Fruit fly (Drosophila melanogaster) whole organism, embryonic: ENCODE results near the gene CG4631.

Experiments used
- Abd-B ChIP-seq: fragments of 200-800 bp; sonication (Bioruptor generic); optimal IDR thresholded peaks from 2 replicates; lab custom pipeline; 2018; ENCODE audit warnings: missing biosample characterization, mild to moderate bottlenecking, missing genetic modification characterization, moderate library complexity
- Awh ChIP-seq: fragments of 200-800 bp; sonication (Bioruptor generic); IDR thresholded peaks from 2 replicates; pipeline ENCODE4, ENCODE4 v1.3.6; 2022; ENCODE audit warnings: missing biosample characterization, missing genetic modification characterization
- B-H2 ChIP-seq: fragments of 200-800 bp; sonication (Bioruptor generic); optimal IDR thresholded peaks from 2 replicates; lab custom pipeline; 2018; ENCODE audit warnings: missing biosample characterization, mild to moderate bottlenecking, missing genetic modification characterization
- CG12155 ChIP-seq: fragments of 200-800 bp; sonication (Bioruptor generic); optimal IDR thresholded peaks from 3 replicates; lab custom pipeline; 2016; ENCODE audit warnings: missing biosample characterization, missing genetic modification characterization
- CG1233 ChIP-seq: fragments of 200-800 bp; sonication (Bioruptor generic); optimal IDR thresholded peaks from 4 replicates; lab custom pipeline; 2018; ENCODE audit warnings: missing biosample characterization, mild to moderate bottlenecking, missing genetic modification characterization
- CG12391 ChIP-seq: fragments of 200-800 bp; sonication (Bioruptor generic); optimal IDR thresholded peaks from 3 replicates; lab custom pipeline; 2018; ENCODE audit warnings: missing biosample characterization, mild to moderate bottlenecking, missing genetic modification characterization, moderate library complexity
- CG1603 ChIP-seq: fragments of 200-800 bp; sonication (Bioruptor generic); optimal IDR thresholded peaks from 2 replicates; lab custom pipeline; 2019; ENCODE audit warnings: missing biosample characterization, mild to moderate bottlenecking, missing genetic modification characterization, moderate library complexity
- CG17328 ChIP-seq: fragments of 200-800 bp; sonication (Bioruptor generic); IDR thresholded peaks from 2 replicates; pipeline ENCODE4 v1.3.6; 2022; ENCODE audit warnings: missing biosample characterization, missing genetic modification characterization
- CG17802 ChIP-seq: fragments of 200-800 bp; sonication (Bioruptor generic); optimal IDR thresholded peaks from 2 replicates; lab custom pipeline; 2018; ENCODE audit warnings: missing biosample characterization, mild to moderate bottlenecking, missing genetic modification characterization, moderate library complexity
- CG17829 ChIP-seq: fragments of 200-800 bp; optimal IDR thresholded peaks from 2 replicates; lab custom pipeline; 2019; ENCODE audit warnings: missing biosample characterization, mild to moderate bottlenecking, missing genetic modification characterization, moderate library complexity
- CG18619 ChIP-seq: fragments of 200-800 bp; sonication (Bioruptor generic); optimal IDR thresholded peaks from 3 replicates; lab custom pipeline; 2017; ENCODE audit warnings: missing biosample characterization, mild to moderate bottlenecking, missing genetic modification characterization
- CG2116 ChIP-seq: fragments of 200-800 bp; sonication (Bioruptor generic); optimal IDR thresholded peaks from 3 replicates; lab custom pipeline; 2018; ENCODE audit warnings: missing biosample characterization, mild to moderate bottlenecking, missing genetic modification characterization
- CG2678 ChIP-seq: fragments of 200-800 bp; sonication (Bioruptor generic); optimal IDR thresholded peaks from 3 replicates; lab custom pipeline; 2019; ENCODE audit warnings: missing biosample characterization, mild to moderate bottlenecking, missing genetic modification characterization, moderate library complexity
- CG2889 ChIP-seq: fragments of 200-800 bp; sonication (Bioruptor generic); IDR thresholded peaks from 3 replicates; pipeline ENCODE4 v1.3.6; 2022; ENCODE audit warnings: missing biosample characterization, missing genetic modification characterization
- CG3065 ChIP-seq: fragments of 200-800 bp; sonication (Bioruptor generic); optimal IDR thresholded peaks from 2 replicates; lab custom pipeline; 2016; ENCODE audit warnings: missing biosample characterization, missing genetic modification characterization
- CG33557 ChIP-seq: fragments of 200-800 bp; sonication (Bioruptor generic); optimal IDR thresholded peaks from 2 replicates; lab custom pipeline; 2019; ENCODE audit warnings: missing biosample characterization, mild to moderate bottlenecking, missing genetic modification characterization, moderate library complexity
- CG3726 ChIP-seq: fragments of 200-800 bp; sonication (Bioruptor generic); IDR thresholded peaks from 3 replicates; pipeline ENCODE4, ENCODE4 v1.3.6; 2022; ENCODE audit warnings: missing biosample characterization, missing genetic modification characterization
- CG3995 ChIP-seq: fragments of 200-800 bp; sonication (Bioruptor generic); optimal IDR thresholded peaks from 3 replicates; lab custom pipeline; 2016; ENCODE audit warnings: missing biosample characterization, missing genetic modification characterization
- CG43689 ChIP-seq: fragments of 200-800 bp; sonication (Bioruptor generic); IDR thresholded peaks from 2 replicates; pipeline ENCODE4 v1.3.6; 2022; ENCODE audit warnings: missing biosample characterization, missing genetic modification characterization
- CG4617 ChIP-seq: fragments of 200-800 bp; sonication (Bioruptor generic); optimal IDR thresholded peaks from 3 replicates; lab custom pipeline; 2016; ENCODE audit warnings: missing biosample characterization, missing genetic modification characterization, borderline replicate concordance
- CG4730 ChIP-seq: fragments of 200-800 bp; sonication (Bioruptor generic); IDR thresholded peaks from 2 replicates; pipeline ENCODE4 v1.3.6; 2022; ENCODE audit warnings: missing biosample characterization, missing genetic modification characterization
- CG6254 ChIP-seq: fragments of 200-800 bp; sonication (Bioruptor generic); optimal IDR thresholded peaks from 3 replicates; lab custom pipeline; 2017; ENCODE audit warnings: mild to moderate bottlenecking, missing biosample characterization, missing genetic modification reagents, missing genetic modification characterization
- CG8924 ChIP-seq: fragments of 200-800 bp; optimal IDR thresholded peaks from 3 replicates; lab custom pipeline; 2019; ENCODE audit warnings: missing biosample characterization, mild to moderate bottlenecking, missing genetic modification characterization, moderate library complexity
- CG8944 ChIP-seq: fragments of 200-800 bp; sonication (Bioruptor generic); optimal IDR thresholded peaks from 3 replicates; lab custom pipeline; 2016; ENCODE audit warnings: missing biosample characterization, missing genetic modification characterization
- Dp ChIP-seq: fragments of 200-800 bp; sonication (Bioruptor generic); optimal IDR thresholded peaks from 2 replicates; lab custom pipeline; 2018; ENCODE audit warnings: missing biosample characterization, mild to moderate bottlenecking, missing genetic modification characterization, moderate library complexity
- Elba2 ChIP-seq: fragments of 200-800 bp; sonication (Bioruptor generic); optimal IDR thresholded peaks from 3 replicates; lab custom pipeline; 2016; ENCODE audit warnings: missing biosample characterization, missing genetic modification characterization
- HmgZ ChIP-seq: fragments of 200-800 bp; sonication (Bioruptor generic); optimal IDR thresholded peaks from 2 replicates; lab custom pipeline; 2018; ENCODE audit warnings: missing biosample characterization, mild to moderate bottlenecking, missing genetic modification characterization
- Hr3 ChIP-seq: fragments of 200-800 bp; sonication (Bioruptor generic); optimal IDR thresholded peaks from 3 replicates; lab custom pipeline; 2016; ENCODE audit warnings: missing biosample characterization, missing genetic modification characterization
- Hr51 ChIP-seq, 2 experiments: fragments of 200-800 bp; sonication (Bioruptor generic); optimal IDR thresholded peaks; 2 replicates in 1 of 2; 3 replicates in 1 of 2; lab custom pipeline; 2016 to 2018; ENCODE audit warnings: missing biosample characterization in 2 of 2, missing genetic modification characterization in 2 of 2, mild to moderate bottlenecking in 1 of 2, moderate library complexity in 1 of 2
- MESR4 ChIP-seq: fragments of 200-800 bp; sonication (Bioruptor generic); optimal IDR thresholded peaks from 2 replicates; lab custom pipeline; 2018; ENCODE audit warnings: missing biosample characterization, mild to moderate bottlenecking, missing genetic modification characterization, moderate library complexity
- NC2β ChIP-seq: fragments of 200-800 bp; sonication (Bioruptor generic); optimal IDR thresholded peaks from 2 replicates; lab custom pipeline; 2016; ENCODE audit warnings: missing biosample characterization, missing genetic modification characterization
- PHDP ChIP-seq: fragments of 200-800 bp; sonication (Bioruptor generic); optimal IDR thresholded peaks from 3 replicates; lab custom pipeline; 2018; ENCODE audit warnings: missing biosample characterization, mild to moderate bottlenecking, missing genetic modification characterization, moderate library complexity
- Side ChIP-seq: fragments of 200-800 bp; sonication (Bioruptor generic); optimal IDR thresholded peaks from 2 replicates; lab custom pipeline; 2016; ENCODE audit warnings: missing biosample characterization, missing genetic modification characterization
- Xbp1 ChIP-seq: fragments of 200-800 bp; sonication (Bioruptor generic); optimal IDR thresholded peaks from 3 replicates; lab custom pipeline; 2016; ENCODE audit warnings: missing biosample characterization, mild to moderate bottlenecking, missing genetic modification characterization
- ase ChIP-seq: fragments of 200-800 bp; sonication (Bioruptor generic); IDR thresholded peaks from 3 replicates; pipeline ENCODE4 v1.3.6; 2022; ENCODE audit warnings: missing biosample characterization, missing genetic modification characterization
- ash1 ChIP-seq: fragments of 200-800 bp; sonication (Bioruptor generic); optimal IDR thresholded peaks from 2 replicates; lab custom pipeline; 2018; ENCODE audit warnings: missing biosample characterization, mild to moderate bottlenecking, missing genetic modification characterization
- ato ChIP-seq: fragments of 200-800 bp; sonication (Bioruptor generic); IDR thresholded peaks from 2 replicates; pipeline ENCODE4 v1.3.6; 2022; ENCODE audit warnings: missing biosample characterization, missing genetic modification characterization; ENCODE audit not compliant: partially characterized antibody
- chif ChIP-seq, 2 experiments: fragments of 200-800 bp; sonication (Bioruptor generic); optimal IDR thresholded peaks; 3 replicates each; lab custom pipeline; 2016; ENCODE audit warnings: missing biosample characterization in 2 of 2, missing genetic modification characterization in 2 of 2
- danr ChIP-seq: fragments of 200-800 bp; sonication (Bioruptor generic); IDR thresholded peaks from 2 replicates; pipeline ENCODE4 v1.3.6; 2022; ENCODE audit warnings: missing biosample characterization, missing genetic modification characterization
- dmrt11E ChIP-seq: fragments of 200-800 bp; sonication (Bioruptor generic); optimal IDR thresholded peaks from 3 replicates; lab custom pipeline; 2018; ENCODE audit warnings: missing biosample characterization, mild to moderate bottlenecking, missing genetic modification characterization, moderate library complexity
- eve ChIP-seq, 2 experiments: fragments of >200 bp; optimal IDR thresholded peaks; 2 replicates each; lab custom pipeline; 2017; ENCODE audit warnings: missing biosample characterization in 2 of 2, missing genetic modification characterization in 2 of 2
- her ChIP-seq: fragments of 200-800 bp; sonication (Bioruptor generic); optimal IDR thresholded peaks from 2 replicates; lab custom pipeline; 2016; ENCODE audit warnings: missing biosample characterization, missing genetic modification characterization
- hkb ChIP-seq, 2 experiments: fragments of 200-800 bp in 1 of 2; fragments of >200 bp in 1 of 2; sonication (Bioruptor generic) in 1 of 2; IDR thresholded peaks in 1 of 2; optimal IDR thresholded peaks in 1 of 2; 2 replicates each; pipeline versions ENCODE4 v1.3.6 to Lab custom; 2017 to 2022; ENCODE audit warnings: missing biosample characterization in 1 of 2, missing genetic modification characterization in 1 of 2
- pnt ChIP-seq: fragments of 200-800 bp; sonication (Bioruptor generic); optimal IDR thresholded peaks from 3 replicates; lab custom pipeline; 2016; ENCODE audit warnings: missing biosample characterization, missing genetic modification characterization
- scrt ChIP-seq: fragments of 200-800 bp; sonication (Bioruptor generic); optimal IDR thresholded peaks from 2 replicates; lab custom pipeline; 2018; ENCODE audit warnings: missing biosample characterization, mild to moderate bottlenecking, missing genetic modification characterization, moderate library complexity
- sisA ChIP-seq: fragments of 200-800 bp; sonication (Bioruptor generic); IDR thresholded peaks from 2 replicates; pipeline ENCODE4 v1.3.6; 2022; ENCODE audit warnings: missing biosample characterization, missing genetic modification characterization
- sob ChIP-seq: fragments of 200-800 bp; sonication (Bioruptor generic); IDR thresholded peaks from 2 replicates; pipeline ENCODE4 v1.3.6; 2022; ENCODE audit warnings: missing biosample characterization, missing genetic modification characterization
- toy ChIP-seq: fragments of 200-800 bp; sonication (Bioruptor generic); IDR thresholded peaks from 2 replicates; pipeline ENCODE4 v1.3.6; 2022; ENCODE audit warnings: missing biosample characterization, missing genetic modification characterization
- vnd ChIP-seq: fragments of 200-800 bp; sonication (Bioruptor generic); IDR thresholded peaks from 3 replicates; pipeline ENCODE4 v1.3.6; 2022; ENCODE audit warnings: missing biosample characterization, missing genetic modification characterization; ENCODE audit not compliant: partially characterized antibody

The CG4631 gene

dm6 chr2L:16620384-16620908 is 13.3 kb downstream of the CG4631 start (continued):
- TF ChIP-seq CG17802 (peak; percentile 61), CG3726 (peak; percentile 45; the same call in 1 of the 3 replicates), CG12391 (tag; lab: Kevin White, UChicago) (peak; percentile 51), CG33557 (GFP tag; lab: Kevin White, UChicago) (no peak), CG1233 (GFP tag; lab: Kevin White, UChicago) (peak; percentile 77), CG12155 (peak; percentile 5), CG1603 (tag; lab: Kevin White, UChicago) (peak; percentile 15), Dp (no peak), ato (GFP tag; lab: Robert Waterston, UW) (no peak), sisA (peak; percentile 79), CG8924 (tag; lab: Kevin White, UChicago) (peak; percentile 68), CG3065 (GFP tag; lab: Kevin White, UChicago) (peak; percentile 40), CG4617 (GFP tag; lab: Kevin White, UChicago) (no peak), CG17328 (GFP tag; lab: Robert Waterston, UW) (peak; percentile 59), dmrt11E (tag; lab: Kevin White, UChicago) (peak; percentile 57), her (GFP tag; lab: Kevin White, UChicago) (no peak), CG8944 (GFP tag; lab: Kevin White, UChicago) (no peak), CG4730 (GFP tag; lab: Robert Waterston, UW) (peak; percentile 34; the same call in 1 of the 2 replicates), danr (GFP tag; lab: Robert Waterston, UW) (peak; percentile 57), Hr3 (GFP tag; lab: Kevin White, UChicago) (peak; percentile 46), B-H2 (GFP tag; lab: Kevin White, UChicago) (no peak), CG2678 (peak; percentile 89), HmgZ (no peak), Side (GFP tag; lab: Kevin White, UChicago) (no peak), CG2889 (GFP tag; lab: Robert Waterston, UW) (no peak), CG3995 (GFP tag; lab: Kevin White, UChicago) (peak; percentile 7), CG18619 (GFP tag; lab: Kevin White, UChicago) (peak; percentile 59), CG2116 (GFP tag; lab: Kevin White, UChicago) (peak; percentile 11), NC2β (GFP tag; lab: Kevin White, UChicago) (no peak), Elba2 (GFP tag; lab: Kevin White, UChicago) (no peak), Xbp1 (GFP tag; lab: Kevin White, UChicago) (peak; percentile 80), pnt (GFP tag; lab: Kevin White, UChicago) (peak; percentile 32), chif (GFP tag; optimal IDR thresholded peaks at IDR 0.05; lab: Kevin White, UChicago) (peak in 1 of 2 experiments; percentile 48), CG6254 (GFP tag; lab: Kevin White, UChicago) (peak; percentile 80), toy (GFP tag; lab: Robert Waterston, UW) (no peak), MESR4 (GFP tag; lab: Kevin White, UChicago) (no peak), Hr51 (GFP tag; optimal IDR thresholded peaks at IDR 0.05; lab: Kevin White, UChicago) (peak; percentile 24 to 78), ase (GFP tag; lab: Robert Waterston, UW) (peak; percentile 58; the same call in 1 of the 3 replicates), Abd-B (GFP tag; lab: Kevin White, UChicago) (peak; percentile 80), sob (GFP tag; lab: Robert Waterston, UW) (peak; percentile 40; the same call in 1 of the 2 replicates), Awh (GFP tag; lab: Robert Waterston, UW) (peak; percentile 78), ash1 (no peak), CG17829 (peak; percentile 88), scrt (GFP tag; lab: Kevin White, UChicago) (peak; percentile 61), vnd (GFP tag; lab: Robert Waterston, UW) (no peak), PHDP (tag; lab: Kevin White, UChicago) (peak; percentile 46), CG43689 (GFP tag; lab: Robert Waterston, UW) (no peak), eve (GFP tag; optimal IDR thresholded peaks at IDR 0.05; lab: Kevin White, UChicago) (peak in 1 of 2 experiments; percentile 88), hkb (optimal IDR thresholded peaks at IDR 0.05; lab: Kevin White, UChicago) (no peak), hkb (GFP tag; IDR thresholded peaks at IDR 0.05; lab: Robert Waterston, UW) (peak; percentile 51; the same call in 1 of the 2 replicates)
